Worm (Caenorhabditis elegans) whole organism, L4 larva: ENCODE results near the gene Y41D4B.17.

Experiments
- F26F4.8 ChIP-seq: fragments of 200-800 bp; sonication (Bioruptor generic); conservative IDR thresholded peaks from 2 replicates; pipeline ENCODE4 v1.3.6; 2022; ENCODE audit warnings: missing genetic modification characterization, missing compliant biosample characterization
- aha-1 ChIP-seq: fragments of 150-350 bp; peaks from one replicate; lab custom pipeline; 2014; ENCODE audit warnings: missing biosample characterization, missing genetic modification characterization
- ama-1 ChIP-seq: fragments of 150-350 bp; optimal IDR thresholded peaks from 2 replicates; lab custom pipeline; 2014; ENCODE audit warnings: inconsistent platforms, mixed read lengths
- arid-1 ChIP-seq: fragments of 200-800 bp; sonication (Bioruptor generic); conservative IDR thresholded peaks from 2 replicates; pipeline ENCODE4 v1.3.6; 2022; ENCODE audit warnings: missing genetic modification reagents, missing genetic modification characterization, missing compliant biosample characterization
- ceh-28 ChIP-seq: fragments of 150-350 bp; optimal IDR thresholded peaks from 2 replicates; lab custom pipeline; 2014; ENCODE audit warnings: missing biosample characterization, missing genetic modification reagents, missing genetic modification characterization
- ceh-32 ChIP-seq: sonication (generic microtip); optimal IDR thresholded peaks from 2 replicates; lab custom pipeline; 2016; ENCODE audit warnings: mild to moderate bottlenecking, missing genetic modification characterization, missing compliant biosample characterization; ENCODE audit not compliant: poor library complexity
- ceh-62 ChIP-seq: sonication (generic microtip); optimal IDR thresholded peaks from 2 replicates; lab custom pipeline; 2017; ENCODE audit warnings: missing biosample characterization, missing genetic modification characterization
- ctbp-1 ChIP-seq: fragments of 200-800 bp; sonication (Bioruptor generic); IDR thresholded peaks from 2 replicates; pipeline ENCODE4 v1.3.6; 2022; ENCODE audit warnings: missing genetic modification reagents, missing genetic modification characterization, missing compliant biosample characterization
- daf-16 ChIP-seq, 3 experiments: sonication (generic microtip); optimal IDR thresholded peaks; 2 replicates each; lab custom pipeline; 2016 to 2017; ENCODE audit warnings: missing genetic modification characterization in 3 of 3, missing genetic modification reagents in 3 of 3, mild to moderate bottlenecking in 2 of 3, missing compliant biosample characterization in 2 of 3, missing biosample characterization in 1 of 3, moderate library complexity in 1 of 3
- dmd-9 ChIP-seq: fragments of 200-800 bp; sonication (Bioruptor generic); IDR thresholded peaks from 2 replicates; pipeline ENCODE4 v1.3.6; 2022; ENCODE audit warnings: missing genetic modification reagents, missing genetic modification characterization, missing compliant biosample characterization
- duxl-1 ChIP-seq: sonication (generic microtip); optimal IDR thresholded peaks from 2 replicates; lab custom pipeline; 2016; ENCODE audit warnings: mild to moderate bottlenecking, missing genetic modification characterization, moderate library complexity, missing compliant biosample characterization; ENCODE audit not compliant: poor library complexity
- dve-1 ChIP-seq: sonication (generic microtip); optimal IDR thresholded peaks from 2 replicates; lab custom pipeline; 2017; ENCODE audit warnings: antibody characterized with exemption, mild to moderate bottlenecking, missing genetic modification characterization, missing compliant biosample characterization; ENCODE audit not compliant: insufficient read depth
- egl-43 ChIP-seq: fragments of 200-800 bp; sonication (Bioruptor generic); IDR thresholded peaks from 2 replicates; pipeline ENCODE4 v1.3.6; 2022; ENCODE audit warnings: missing genetic modification reagents, missing genetic modification characterization, missing compliant biosample characterization
- fos-1 ChIP-seq: fragments of 150-350 bp; optimal IDR thresholded peaks from 2 replicates; lab custom pipeline; 2014; ENCODE audit warnings: missing biosample characterization, missing genetic modification characterization
- hif-1 ChIP-seq, 2 experiments: sonication (generic microtip); optimal IDR thresholded peaks; 2 replicates each; lab custom pipeline; 2016 to 2017; ENCODE audit warnings: missing compliant biosample characterization in 2 of 2, missing genetic modification characterization in 2 of 2, missing genetic modification reagents in 2 of 2, missing genotype in 2 of 2, mild to moderate bottlenecking in 1 of 2
- lin-29 ChIP-seq: fragments of 200-800 bp; sonication (Bioruptor generic); IDR thresholded peaks from 2 replicates; pipeline ENCODE4 v1.3.6; 2022; ENCODE audit warnings: missing genetic modification reagents, missing genetic modification characterization, missing compliant biosample characterization
- madf-5 ChIP-seq, 2 experiments: fragments of 200-800 bp; sonication (Bioruptor generic); IDR thresholded peaks; 2 replicates each; pipeline ENCODE4 v1.3.6; 2022; ENCODE audit warnings: missing compliant biosample characterization in 2 of 2, missing genetic modification characterization in 2 of 2
- mdl-1 ChIP-seq, 2 experiments: fragments of 150-350 bp in 1 of 2; sonication (generic microtip) in 1 of 2; optimal IDR thresholded peaks; 2 replicates each; lab custom pipeline; 2014 to 2017; ENCODE audit warnings: missing biosample characterization in 2 of 2, missing genetic modification characterization in 2 of 2
- mdt-29 ChIP-seq: fragments of 200-800 bp; sonication (Bioruptor generic); IDR thresholded peaks from 2 replicates; pipeline ENCODE4 v1.3.6; 2022; ENCODE audit warnings: missing genetic modification reagents, missing genetic modification characterization, missing compliant biosample characterization
- mes-2 ChIP-seq: sonication (generic microtip); optimal IDR thresholded peaks from 2 replicates; lab custom pipeline; 2016; ENCODE audit warnings: missing genotype, mild to moderate bottlenecking, missing genetic modification characterization, missing compliant biosample characterization; ENCODE audit not compliant: poor library complexity, severe bottlenecking
- mxl-2 ChIP-seq: fragments of 200-800 bp; sonication (Bioruptor generic); conservative IDR thresholded peaks from 2 replicates; pipeline ENCODE4 v1.3.6; 2022; ENCODE audit warnings: missing genetic modification reagents, missing genetic modification characterization, missing compliant biosample characterization
- mxl-3 ChIP-seq: fragments of 200-800 bp; sonication (Bioruptor generic); optimal IDR thresholded peaks from 2 replicates; lab custom pipeline; 2018; ENCODE audit warnings: mild to moderate bottlenecking, missing genetic modification characterization, missing compliant biosample characterization
- nhr-111 ChIP-seq: fragments of 200-800 bp; sonication (Bioruptor generic); optimal IDR thresholded peaks from 2 replicates; lab custom pipeline; 2018; ENCODE audit warnings: mild to moderate bottlenecking, missing genetic modification characterization, missing compliant biosample characterization
- nhr-28 ChIP-seq: fragments of 150-350 bp; optimal IDR thresholded peaks from 2 replicates; lab custom pipeline; 2014; ENCODE audit warnings: missing biosample characterization, missing genetic modification characterization
- nhr-42 ChIP-seq: fragments of 200-800 bp; sonication (Bioruptor generic); IDR thresholded peaks from 2 replicates; pipeline ENCODE4 v1.3.6; 2022; ENCODE audit warnings: missing genetic modification characterization, missing compliant biosample characterization
- pha-4 ChIP-seq, 2 experiments: fragments of 150-350 bp in 1 of 2; fragments of 200-800 bp in 1 of 2; sonication (Bioruptor generic) in 1 of 2; IDR thresholded peaks in 1 of 2; optimal IDR thresholded peaks in 1 of 2; 2 replicates each; pipeline versions ENCODE4 v1.3.6 to Lab custom; 2014 to 2022; ENCODE audit warnings: missing genetic modification characterization in 2 of 2, missing genetic modification reagents in 2 of 2, missing biosample characterization in 1 of 2, missing compliant biosample characterization in 1 of 2
- php-3 ChIP-seq: fragments of 200-800 bp; sonication (Bioruptor generic); IDR thresholded peaks from 2 replicates; pipeline ENCODE4 v1.3.6; 2022; ENCODE audit warnings: missing genetic modification reagents, missing genetic modification characterization, missing compliant biosample characterization
- pqm-1 ChIP-seq: sonication (generic microtip); optimal IDR thresholded peaks from 2 replicates; lab custom pipeline; 2017; ENCODE audit warnings: missing biosample characterization, missing genetic modification characterization
- rbr-2 ChIP-seq: sonication (generic microtip); optimal IDR thresholded peaks from 2 replicates; lab custom pipeline; 2016; ENCODE audit warnings: missing genotype, missing genetic modification characterization, missing compliant biosample characterization
- saeg-2 ChIP-seq: fragments of 200-800 bp; sonication (Bioruptor generic); IDR thresholded peaks from 2 replicates; pipeline ENCODE4 v1.3.6; 2022; ENCODE audit warnings: missing genetic modification reagents, missing genetic modification characterization, missing compliant biosample characterization
- set-16 ChIP-seq: fragments of 200-800 bp; sonication (Bioruptor generic); IDR thresholded peaks from 2 replicates; pipeline ENCODE4 v1.3.6; 2022; ENCODE audit warnings: missing genetic modification reagents, missing genetic modification characterization, missing compliant biosample characterization
- snpc-4 ChIP-seq: fragments of 150-350 bp; optimal IDR thresholded peaks from 2 replicates; lab custom pipeline; 2014; ENCODE audit warnings: missing biosample characterization, missing genetic modification characterization
- tra-1 ChIP-seq: fragments of 200-800 bp; sonication (Bioruptor generic); IDR thresholded peaks from 2 replicates; pipeline ENCODE4 v1.3.6; 2022; ENCODE audit warnings: missing genetic modification reagents, missing genetic modification characterization, missing compliant biosample characterization
- unc-39 ChIP-seq: sonication (generic microtip); optimal IDR thresholded peaks from 2 replicates; lab custom pipeline; 2017; ENCODE audit warnings: missing biosample characterization, missing genetic modification characterization
- unc-62 ChIP-seq, 3 experiments: fragments of 150-350 bp in 1 of 3; sonication (generic microtip); optimal IDR thresholded peaks in 2 of 3; peaks in 1 of 3; 1 replicate in 1 of 3; 2 replicates in 2 of 3; lab custom pipeline; 2014 to 2017; ENCODE audit warnings: missing biosample characterization in 3 of 3, missing genetic modification characterization in 3 of 3, missing genetic modification reagents in 3 of 3, missing genotype in 1 of 3
- zfp-3 ChIP-seq: fragments of 200-800 bp; sonication (Bioruptor generic); conservative IDR thresholded peaks from 2 replicates; pipeline ENCODE4 v1.3.6; 2022; ENCODE audit warnings: missing genetic modification reagents, missing genetic modification characterization, missing compliant biosample characterization
- ztf-11 ChIP-seq: fragments of 150-350 bp; optimal IDR thresholded peaks from 2 replicates; lab custom pipeline; 2014; ENCODE audit warnings: missing biosample characterization, missing genetic modification characterization
- ztf-7 ChIP-seq: fragments of 150-350 bp; optimal IDR thresholded peaks from 2 replicates; lab custom pipeline; 2014; ENCODE audit warnings: missing biosample characterization, missing genetic modification characterization

Y41D4B.17 gene

DNA sequence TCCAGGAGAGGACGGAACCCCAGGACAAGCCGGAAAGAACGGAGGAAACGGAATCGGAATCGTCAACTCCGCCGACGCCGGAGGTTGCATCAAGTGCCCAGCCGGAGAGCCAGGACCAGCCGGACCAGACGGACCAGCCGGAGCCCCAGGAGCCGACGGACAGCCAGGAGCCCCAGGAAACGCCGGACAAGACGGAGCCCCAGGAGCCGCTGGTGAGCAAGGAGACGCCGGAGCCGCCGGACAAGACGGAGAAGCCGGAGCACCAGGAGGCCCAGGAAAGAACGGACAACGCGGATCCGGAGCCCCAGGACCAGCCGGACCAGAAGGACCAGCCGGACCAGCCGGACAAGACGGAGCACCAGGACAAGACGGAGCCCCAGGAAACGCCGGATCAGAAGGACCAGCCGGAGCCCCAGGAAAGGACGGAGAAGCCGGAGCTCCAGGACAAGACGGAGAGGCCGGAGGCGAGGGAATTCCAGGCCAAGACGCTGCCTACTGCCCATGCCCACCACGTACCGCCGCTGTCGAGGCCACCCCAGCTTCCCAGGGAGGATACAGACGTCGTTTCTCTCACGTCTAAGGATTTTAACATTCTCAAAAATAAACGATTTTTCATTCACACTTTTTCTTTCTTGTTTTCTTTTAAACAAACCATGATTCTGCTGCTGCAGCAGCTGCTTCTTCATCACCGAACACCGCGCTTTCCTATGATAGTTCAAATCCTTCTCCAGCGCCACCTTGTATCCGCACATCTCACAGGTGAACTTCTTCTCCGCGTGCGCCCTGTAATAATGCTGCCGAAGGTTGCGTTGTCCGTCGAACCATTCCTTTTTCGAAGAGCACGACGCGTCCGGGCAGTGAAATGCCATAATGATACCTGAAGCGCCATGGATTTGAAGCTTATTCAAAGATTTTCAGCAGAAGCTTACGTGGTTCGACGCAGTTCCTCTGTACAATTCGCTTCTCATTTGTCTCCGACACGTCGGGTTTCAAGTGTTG is 10.5 kb upstream of the Y41D4B.17 start:
- TF ChIP-seq fos-1 = no peak
- no peak for TF ChIP-seq lin-29 (GFP tag; lab: Robert Waterston, UW)
- peak in 1 of 2 experiments; percentile 100; a peak in 2 of 4 replicates for TF ChIP-seq madf-5 (GFP tag; IDR thresholded peaks at IDR 0.05; lab: Robert Waterston, UW)
- TF ChIP-seq php-3 (GFP tag; lab: Robert Waterston, UW) = no peak
- no peak for TF ChIP-seq ztf-7 (tag; lab: Kevin White, UChicago)
- TF ChIP-seq F26F4.8 (GFP tag; lab: Robert Waterston, UW) = no peak
- peak; percentile 5 for TF ChIP-seq mes-2 (tag; lab: Kevin White, UChicago)
- TF ChIP-seq set-16 (GFP tag; lab: Robert Waterston, UW) = peak; percentile 99
- TF ChIP-seq ceh-28 (tag; lab: Kevin White, UChicago) = no peak
- TF ChIP-seq aha-1 (tag; lab: Kevin White, UChicago) = peak; percentile 84
- peak; percentile 50; the same call in 1 of the 2 replicates for TF ChIP-seq egl-43 (GFP tag; lab: Robert Waterston, UW)
- TF ChIP-seq pha-4 (GFP tag; IDR thresholded peaks at IDR 0.05; lab: Robert Waterston, UW) = peak; percentile 83; the same call in 1 of the 2 replicates
- TF ChIP-seq pha-4 (tag; optimal IDR thresholded peaks at IDR 0.05; lab: Kevin White, UChicago) = no peak
- no peak for TF ChIP-seq mxl-2 (GFP tag; lab: Robert Waterston, UW)
- TF ChIP-seq ctbp-1 = no peak
- peak; percentile 9 for TF ChIP-seq nhr-111
- peak; percentile 9 for TF ChIP-seq mxl-3
- peak; percentile 85 for TF ChIP-seq ama-1 (lab: Kevin White, UChicago)
- no peak for TF ChIP-seq daf-16 (GFP tag; optimal IDR thresholded peaks at IDR 0.05; lab: Kevin White, UChicago)
- TF ChIP-seq daf-16 (tag; optimal IDR thresholded peaks at IDR 0.05; lab: Kevin White, UChicago) = no peak
- TF ChIP-seq rbr-2 (tag; lab: Kevin White, UChicago) = peak; percentile 41
- TF ChIP-seq tra-1 (GFP tag; lab: Robert Waterston, UW) = 0 out of 2 replicates have a peak, but pooled peaks have one; percentile 17
- TF ChIP-seq, all 104 proteins: peak for 11

DNA sequence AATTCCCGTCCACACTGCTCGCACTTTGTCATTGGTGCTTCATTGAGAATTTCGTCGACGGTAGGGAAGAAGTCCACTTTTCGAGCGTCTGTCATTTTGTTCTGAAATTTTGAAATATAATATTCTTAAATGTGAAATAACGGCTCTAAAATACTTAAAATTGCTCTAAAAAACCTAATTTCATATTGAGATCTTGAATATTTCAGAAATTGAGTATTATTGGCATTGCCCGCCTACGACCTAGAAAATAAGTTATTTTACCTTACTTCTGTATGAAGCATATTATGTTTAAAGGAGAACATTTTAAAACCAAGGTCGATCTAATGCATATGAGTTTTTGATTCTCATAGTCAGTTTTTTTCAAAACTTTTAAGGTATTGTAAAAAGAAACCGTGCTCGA is 9.8 kb upstream of the Y41D4B.17 start, which contains the start of gene C34H4.5:
Gene C34H4.5, minus strand, starts transcription at position 101 of the 400 bp plus-strand sequence.
- TF ChIP-seq arid-1 (GFP tag; lab: Robert Waterston, UW) (no peak), fos-1 (no peak), ama-1 (lab: Kevin White, UChicago) (no peak), dve-1 (tag; lab: Kevin White, UChicago) (no peak), unc-39 (tag; lab: Kevin White, UChicago) (no peak), snpc-4 (no peak), duxl-1 (tag; lab: Kevin White, UChicago) (no peak), dmd-9 (GFP tag; lab: Robert Waterston, UW) (no peak), ceh-28 (tag; lab: Kevin White, UChicago) (no peak), pqm-1 (no peak), ceh-62 (no peak)

DNA sequence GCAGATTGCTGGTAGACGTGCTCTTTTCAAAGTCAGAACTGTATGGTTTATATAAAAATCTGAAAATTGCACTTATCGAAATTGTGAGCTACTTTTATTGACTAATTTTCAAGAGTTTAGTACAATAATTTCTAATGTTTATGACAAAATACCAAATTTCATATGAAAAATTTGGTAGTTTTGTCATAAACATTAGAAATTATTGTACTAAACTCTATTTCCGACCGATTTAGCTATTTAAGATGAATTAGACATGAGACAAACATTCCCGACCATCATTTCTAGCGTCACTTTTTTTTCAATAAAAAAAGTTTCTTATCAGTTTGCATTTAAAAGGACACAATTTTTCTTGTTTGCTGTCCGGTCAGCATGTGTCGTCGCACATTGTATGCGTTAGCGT is 9.3 kb upstream of the Y41D4B.17 start, which contains the start of gene tag-244:
Gene tag-244, plus strand, starts transcription at position 301 of the 400 bp plus-strand sequence.
- TF ChIP-seq hif-1 (tag; optimal IDR thresholded peaks at IDR 0.05; lab: Kevin White, UChicago) (no peak), pqm-1 (peak; percentile 56), mdl-1 (tag; optimal IDR thresholded peaks at IDR 0.05; lab: Kevin White, UChicago) (no peak), mdt-29 (no peak), nhr-42 (GFP tag; lab: Robert Waterston, UW) (no peak), ceh-28 (tag; lab: Kevin White, UChicago) (no peak), zfp-3 (GFP tag; lab: Robert Waterston, UW) (no peak), dmd-9 (GFP tag; lab: Robert Waterston, UW) (no peak), ztf-11 (tag; lab: Kevin White, UChicago) (no peak), nhr-28 (tag; lab: Kevin White, UChicago) (peak; percentile 9), daf-16 (GFP tag; optimal IDR thresholded peaks at IDR 0.05; lab: Kevin White, UChicago) (no peak), daf-16 (tag; optimal IDR thresholded peaks at IDR 0.05; lab: Kevin White, UChicago) (peak; percentile 6), ceh-32 (tag; lab: Kevin White, UChicago) (no peak), unc-62 (GFP tag; optimal IDR thresholded peaks at IDR 0.05 in 1 of 2; lab: Kevin White, UChicago) (no peak), unc-62 (tag; optimal IDR thresholded peaks at IDR 0.05; lab: Kevin White, UChicago) (no peak), saeg-2 (GFP tag; lab: Robert Waterston, UW) (no peak)
